3 worm cellular contexts compared by ENCODE assay signal in the genomic region with DNA sequence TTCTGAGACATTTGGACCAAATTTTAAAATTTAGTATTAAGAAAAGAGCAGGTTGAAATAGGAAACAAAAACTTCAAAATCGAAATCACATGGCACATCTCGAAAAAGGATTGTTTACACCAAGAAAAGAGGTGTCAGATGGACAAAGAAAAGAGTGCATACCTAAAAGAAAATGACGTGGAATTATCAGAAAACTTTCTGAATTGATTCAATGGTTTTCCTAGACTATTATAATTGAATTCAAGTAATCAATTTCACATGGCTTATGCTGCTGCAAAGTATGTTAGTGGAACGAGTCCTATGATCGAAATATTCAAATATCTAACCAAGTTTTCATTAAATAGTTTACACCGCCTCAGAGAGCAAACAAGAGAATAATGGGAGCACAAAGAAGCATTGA.
A peak's percentile ranks its signal among the peaks of the same experiment; 100 is the strongest.
TF ChIP-seq lines count a peak whose summit lies in the region.

No protein-coding gene starts in this region.

TF ChIP-seq in whole organism, L1 larva, 84 proteins besides CTCF, POLR2A, EP300 and RAD21:
- TF ChIP-seq ces-1 (GFP tag; optimal IDR thresholded peaks at IDR 0.05; lab: Kevin White, UChicago) (no peak), ceh-8 (GFP tag; optimal IDR thresholded peaks at IDR 0.05; lab: Kevin White, UChicago) (no peak), lsy-2 (tag; optimal IDR thresholded peaks at IDR 0.05; lab: Kevin White, UChicago) (peak in 1 of 2 experiments; percentile 23), nhr-76 (tag; optimal IDR thresholded peaks at IDR 0.05; lab: Kevin White, UChicago) (no peak), isw-1 (GFP tag; IDR thresholded peaks at IDR 0.05; lab: Robert Waterston, UW) (no peak), nhr-11 (tag; optimal IDR thresholded peaks at IDR 0.05; lab: Kevin White, UChicago) (no peak), Y116A8C.19 (tag; optimal IDR thresholded peaks at IDR 0.05; lab: Kevin White, UChicago; ENCODE audit: borderline replicate concordance) (no peak), ceh-90 (tag; optimal IDR thresholded peaks at IDR 0.05; lab: Kevin White, UChicago) (no peak), aha-1 (tag; optimal IDR thresholded peaks at IDR 0.05; lab: Kevin White, UChicago) (no peak), fkh-8 (tag; optimal IDR thresholded peaks at IDR 0.05; lab: Kevin White, UChicago) (peak; percentile 87), tbx-2 (tag; optimal IDR thresholded peaks at IDR 0.05; lab: Kevin White, UChicago) (no peak), ets-5 (GFP tag; IDR thresholded peaks at IDR 0.05; lab: Robert Waterston, UW) (no peak), nhr-20 (tag; optimal IDR thresholded peaks at IDR 0.05; lab: Kevin White, UChicago) (peak; percentile 16), nhr-85 (tag; lab: Kevin White, UChicago) (peak; percentile 43), sox-4 (tag; optimal IDR thresholded peaks at IDR 0.05; lab: Kevin White, UChicago) (peak; percentile 61), rnt-1 (tag; optimal IDR thresholded peaks at IDR 0.05; lab: Kevin White, UChicago) (no peak), nhr-47 (tag; optimal IDR thresholded peaks at IDR 0.05; lab: Kevin White, UChicago) (peak; percentile 67), nhr-77 (tag; optimal IDR thresholded peaks at IDR 0.05; lab: Kevin White, UChicago) (no peak), hlh-4 (tag; optimal IDR thresholded peaks at IDR 0.05; lab: Kevin White, UChicago) (no peak), pax-3 (tag; optimal IDR thresholded peaks at IDR 0.05; lab: Kevin White, UChicago) (peak; percentile 43), nhr-84 (tag; optimal IDR thresholded peaks at IDR 0.05; lab: Kevin White, UChicago) (no peak), ztf-4 (tag; optimal IDR thresholded peaks at IDR 0.05; lab: Kevin White, UChicago) (no peak), dsc-1 (tag; optimal IDR thresholded peaks at IDR 0.05; lab: Kevin White, UChicago) (peak; percentile 36), nhr-19 (GFP tag; conservative IDR thresholded peaks at IDR 0.05; lab: Robert Waterston, UW) (no peak), nhr-237 (tag; optimal IDR thresholded peaks at IDR 0.05; lab: Kevin White, UChicago) (no peak), nhr-71 (tag; optimal IDR thresholded peaks at IDR 0.05; lab: Kevin White, UChicago) (peak; percentile 68), mdl-1 (tag; optimal IDR thresholded peaks at IDR 0.05; lab: Kevin White, UChicago) (no peak), unc-130 (tag; optimal IDR thresholded peaks at IDR 0.05; lab: Kevin White, UChicago) (no peak), unc-30 (tag; optimal IDR thresholded peaks at IDR 0.05; lab: Kevin White, UChicago) (no peak), ama-1 (optimal IDR thresholded peaks at IDR 0.05; lab: Kevin White, UChicago) (no peak)

TF ChIP-seq in whole organism, L2 larva, 48 proteins besides CTCF, POLR2A, EP300 and RAD21:
- TF ChIP-seq lsy-2 (tag; optimal IDR thresholded peaks at IDR 0.05; lab: Kevin White, UChicago): peak in 1 of 2 experiments; percentile 40
- no peak for TF ChIP-seq blmp-1 (tag; optimal IDR thresholded peaks at IDR 0.05; lab: Kevin White, UChicago; ENCODE audit: insufficient read depth)
- peak; percentile 33 for TF ChIP-seq C34F6.9 (tag; optimal IDR thresholded peaks at IDR 0.05; lab: Kevin White, UChicago)
- no peak for TF ChIP-seq nhr-23 (tag; optimal IDR thresholded peaks at IDR 0.05; lab: Kevin White, UChicago)
TF ChIP-seq in whole organism, L2 larva: peak in this region for 2.

TF ChIP-seq in whole organism, L3 larva, 47 proteins besides CTCF, POLR2A, EP300 and RAD21:
- TF ChIP-seq fos-1 (tag; optimal IDR thresholded peaks at IDR 0.05; lab: Kevin White, UChicago) (no peak), nhr-11 (tag; optimal IDR thresholded peaks at IDR 0.05; lab: Kevin White, UChicago) (peak; percentile 48), fkh-10 (GFP tag; optimal IDR thresholded peaks at IDR 0.05; lab: Kevin White, UChicago) (no peak), ama-1 (optimal IDR thresholded peaks at IDR 0.05; lab: Kevin White, UChicago) (no peak), nhr-237 (tag; optimal IDR thresholded peaks at IDR 0.05; lab: Kevin White, UChicago) (no peak), unc-39 (tag; optimal IDR thresholded peaks at IDR 0.05; lab: Kevin White, UChicago) (no peak), egl-5 (tag; optimal IDR thresholded peaks at IDR 0.05; lab: Kevin White, UChicago) (no peak)
TF ChIP-seq in whole organism, L3 larva: peak in this region for 1.
